Worm (Caenorhabditis elegans): ENCODE results near the gene C07G1.15.

- TF ChIP-seq mls-2 (tag; optimal IDR thresholded peaks at IDR 0.05): no peak
- TF ChIP-seq ztf-11 (tag; optimal IDR thresholded peaks at IDR 0.05): no peak
- TF ChIP-seq nhr-12 (tag; optimal IDR thresholded peaks at IDR 0.05): no peak
- TF ChIP-seq ceh-39 (tag; optimal IDR thresholded peaks at IDR 0.05): no peak
- no peak for TF ChIP-seq cnd-1 (tag; optimal IDR thresholded peaks at IDR 0.05)
- TF ChIP-seq M03D4.4 (tag; optimal IDR thresholded peaks at IDR 0.05): no peak
Measured at ce11 chrIV:8138984-8139383, 30.8 kb upstream of the C07G1.15 start, which contains the start of gene pmk-3.
